Worm (Caenorhabditis elegans) whole organism, L4/young adult: ENCODE data around the gene pals-29.

ENCODE experiments used
- dao-5 ChIP-seq: sonication (generic microtip); optimal IDR thresholded peaks from 2 replicates; lab custom pipeline; 2016; ENCODE audit warnings: missing genotype, missing genetic modification characterization, moderate library complexity, missing compliant biosample characterization
- him-1 ChIP-seq: sonication (generic microtip); optimal IDR thresholded peaks from 2 replicates; lab custom pipeline; 2016; ENCODE audit warnings: missing genotype, missing genetic modification reagents, missing genetic modification characterization, missing compliant biosample characterization

- TF ChIP-seq him-1 (no peak), dao-5 (tag; lab: Kevin White, UChicago) (no peak)
Observed at ce11 chrIV:14512405-14512804, 30.0 kb downstream of the pals-29 start, which contains the start of gene Y57G11A.5.
